Fruit fly (Drosophila melanogaster): ENCODE results near the gene CG6793.

The CG6793 gene

dm6 chr3L:12090898-12091685 is 48.9 kb downstream of the CG6793 start (continued):
- TF ChIP-seq eve (GFP tag; optimal IDR thresholded peaks at IDR 0.05) (peak in 1 of 2 experiments; percentile 15), CG8290 (GFP tag; optimal IDR thresholded peaks at IDR 0.05) (no peak), CG8290 (tag; optimal IDR thresholded peaks at IDR 0.05) (peak in 1 of 2 experiments; percentile 36), CG11723 (GFP tag; optimal IDR thresholded peaks at IDR 0.05) (peak; percentile 20), CG7357 (GFP tag; IDR thresholded peaks at IDR 0.05) (no peak; the same call in 2 of the 3 replicates), CG14441 (GFP tag; IDR thresholded peaks at IDR 0.05) (peak; percentile 76), CG4617 (GFP tag; optimal IDR thresholded peaks at IDR 0.05; ENCODE audit: borderline replicate concordance) (no peak), cad (GFP tag; optimal IDR thresholded peaks at IDR 0.05) (no peak), shn (GFP tag; optimal IDR thresholded peaks at IDR 0.05) (no peak), BEAF-32 (GFP tag; optimal IDR thresholded peaks at IDR 0.05) (no peak), pum (GFP tag; optimal IDR thresholded peaks at IDR 0.05) (no peak), cwo (GFP tag; optimal IDR thresholded peaks at IDR 0.05) (peak; percentile 16), dati (GFP tag; IDR thresholded peaks at IDR 0.05) (no peak), CG12659 (GFP tag; optimal IDR thresholded peaks at IDR 0.05) (peak; percentile 69), dm (GFP tag; optimal IDR thresholded peaks at IDR 0.05) (no peak), Mes4 (GFP tag; optimal IDR thresholded peaks at IDR 0.05) (no peak), Drgx (GFP tag; IDR thresholded peaks at IDR 0.05) (peak; percentile 38; the same call in 1 of the 2 replicates), CG7963 (GFP tag; IDR thresholded peaks at IDR 0.05; ENCODE audit: partially characterized antibody) (no peak), CG10959 (GFP tag; IDR thresholded peaks at IDR 0.05) (no peak), CG18476 (GFP tag; optimal IDR thresholded peaks at IDR 0.05) (no peak), Oaz (GFP tag; IDR thresholded peaks at IDR 0.05) (peak; percentile 51; the same call in 1 of the 2 replicates), NFAT (GFP tag; IDR thresholded peaks at IDR 0.05) (no peak), HHEX (GFP tag; optimal IDR thresholded peaks at IDR 0.05) (peak; percentile 65), nom (GFP tag; optimal IDR thresholded peaks at IDR 0.05) (no peak), CG42726 (GFP tag; IDR thresholded peaks at IDR 0.05; ENCODE audit: partially characterized antibody) (no peak), fd96Cb (tag; optimal IDR thresholded peaks at IDR 0.05) (peak; percentile 32), CG12744 (GFP tag; optimal IDR thresholded peaks at IDR 0.05) (peak; percentile 26), lola (GFP tag; optimal IDR thresholded peaks at IDR 0.05) (no peak), p53 (GFP tag; optimal IDR thresholded peaks at IDR 0.05) (no peak), CG9932 (GFP tag; IDR thresholded peaks at IDR 0.05) (peak; percentile 82), en (GFP tag; optimal IDR thresholded peaks at IDR 0.05) (no peak), tna (GFP tag; IDR thresholded peaks at IDR 0.05; ENCODE audit: partially characterized antibody) (no peak), Dip3 (GFP tag; optimal IDR thresholded peaks at IDR 0.05) (peak; percentile 54), CG4707 (GFP tag; optimal IDR thresholded peaks at IDR 0.05) (no peak), nmo (GFP tag; optimal IDR thresholded peaks at IDR 0.05) (peak; percentile 59), aop (GFP tag; IDR thresholded peaks at IDR 0.05) (peak; percentile 38; the same call in 1 of the 2 replicates), B-H2 (GFP tag; optimal IDR thresholded peaks at IDR 0.05) (no peak), ttk (GFP tag; IDR thresholded peaks at IDR 0.05) (peak; percentile 50; the same call in 1 of the 2 replicates), sens-2 (GFP tag; IDR thresholded peaks at IDR 0.05) (no peak), Adf1 (GFP tag; IDR thresholded peaks at IDR 0.05) (peak; percentile 47), HmgD (GFP tag; optimal IDR thresholded peaks at IDR 0.05) (no peak), CG17186 (GFP tag; optimal IDR thresholded peaks at IDR 0.05) (no peak), sqz (GFP tag; optimal IDR thresholded peaks at IDR 0.05) (peak; percentile 73), CG34422 (GFP tag; IDR thresholded peaks at IDR 0.05) (peak; percentile 73; the same call in 2 of the 3 replicates), hkb (optimal IDR thresholded peaks at IDR 0.05) (no peak), hkb (GFP tag; IDR thresholded peaks at IDR 0.05) (peak; percentile 70), CG11398 (GFP tag; optimal IDR thresholded peaks at IDR 0.05) (peak; percentile 15), lbe (GFP tag; optimal IDR thresholded peaks at IDR 0.05) (no peak), sc (optimal IDR thresholded peaks at IDR 0.05) (no peak), sc (GFP tag; optimal IDR thresholded peaks at IDR 0.05) (no peak)
